Fruit fly (Drosophila melanogaster) whole organism, embryonic: ENCODE measurements around the gene Vps13D.
A peak's percentile ranks its signal among the peaks of the same experiment; 100 is the strongest.

Experiments
- Aef1 ChIP-seq: fragments of 200-800 bp; sonication (Bioruptor generic); IDR thresholded peaks from 3 replicates; pipeline ENCODE4 v1.3.6; 2022; ENCODE audit warnings: missing biosample characterization, missing genetic modification characterization
- BtbVII ChIP-seq: fragments of 200-800 bp; sonication (Bioruptor generic); optimal IDR thresholded peaks from 3 replicates; lab custom pipeline; 2017; ENCODE audit warnings: missing biosample characterization, mild to moderate bottlenecking, missing genetic modification characterization
- Bteb2 ChIP-seq: fragments of 200-800 bp; sonication (Bioruptor generic); optimal IDR thresholded peaks from 2 replicates; lab custom pipeline; 2016; ENCODE audit warnings: missing biosample characterization, missing genetic modification characterization
- CG10274 ChIP-seq: fragments of 200-800 bp; sonication (Bioruptor generic); optimal IDR thresholded peaks from 3 replicates; lab custom pipeline; 2017; ENCODE audit warnings: missing biosample characterization, mild to moderate bottlenecking, missing genetic modification characterization
- CG1233 ChIP-seq: fragments of 200-800 bp; sonication (Bioruptor generic); optimal IDR thresholded peaks from 4 replicates; lab custom pipeline; 2018; ENCODE audit warnings: missing biosample characterization, mild to moderate bottlenecking, missing genetic modification characterization
- CG14050 ChIP-seq: fragments of 200-800 bp; sonication (Bioruptor generic); IDR thresholded peaks from 3 replicates; pipeline ENCODE4 v1.3.6; 2022; ENCODE audit warnings: missing biosample characterization, missing genetic modification characterization
- CG15011 ChIP-seq: fragments of 200-800 bp; sonication (Bioruptor generic); optimal IDR thresholded peaks from 3 replicates; lab custom pipeline; 2018; ENCODE audit warnings: missing biosample characterization, mild to moderate bottlenecking, missing genetic modification characterization
- CG1647 ChIP-seq: fragments of 200-800 bp; sonication (Bioruptor generic); optimal IDR thresholded peaks from 3 replicates; lab custom pipeline; 2016; ENCODE audit warnings: missing biosample characterization, missing genetic modification characterization
- CG16779 ChIP-seq: fragments of 200-800 bp; sonication (Bioruptor generic); IDR thresholded peaks from 2 replicates; pipeline ENCODE4 v1.3.6; 2022; ENCODE audit warnings: missing biosample characterization, missing genetic modification characterization
- CG16815 ChIP-seq: fragments of 200-800 bp; sonication (Bioruptor generic); optimal IDR thresholded peaks from 3 replicates; lab custom pipeline; 2017; ENCODE audit warnings: missing biosample characterization, mild to moderate bottlenecking, missing genetic modification characterization
- CG18619 ChIP-seq: fragments of 200-800 bp; sonication (Bioruptor generic); optimal IDR thresholded peaks from 3 replicates; lab custom pipeline; 2017; ENCODE audit warnings: missing biosample characterization, mild to moderate bottlenecking, missing genetic modification characterization
- CG2199 ChIP-seq: fragments of 200-800 bp; sonication (Bioruptor generic); IDR thresholded peaks from 3 replicates; pipeline ENCODE4 v1.3.6; 2022; ENCODE audit warnings: missing biosample characterization, missing genetic modification characterization
- CG31365 ChIP-seq: fragments of 200-800 bp; sonication (Bioruptor generic); optimal IDR thresholded peaks from 2 replicates; lab custom pipeline; 2018; ENCODE audit warnings: missing biosample characterization, mild to moderate bottlenecking, missing genetic modification characterization
- CG6854 ChIP-seq: fragments of 200-800 bp; sonication (Bioruptor generic); optimal IDR thresholded peaks from 3 replicates; lab custom pipeline; 2017; ENCODE audit warnings: missing biosample characterization, mild to moderate bottlenecking, missing genetic modification characterization
- CG7556 ChIP-seq: fragments of 200-800 bp; sonication (Bioruptor generic); optimal IDR thresholded peaks from 2 replicates; lab custom pipeline; 2017; ENCODE audit warnings: missing biosample characterization, mild to moderate bottlenecking, missing genetic modification characterization
- CG7963 ChIP-seq: fragments of 200-800 bp; sonication (Bioruptor generic); IDR thresholded peaks from 3 replicates; pipeline ENCODE4 v1.3.6; 2022; ENCODE audit warnings: missing biosample characterization, missing genetic modification characterization; ENCODE audit not compliant: partially characterized antibody
- CG8388 ChIP-seq: fragments of 200-800 bp; sonication (Bioruptor generic); optimal IDR thresholded peaks from 2 replicates; lab custom pipeline; 2019; ENCODE audit warnings: missing biosample characterization, mild to moderate bottlenecking, missing genetic modification characterization, moderate library complexity
- CG8944 ChIP-seq: fragments of 200-800 bp; sonication (Bioruptor generic); optimal IDR thresholded peaks from 3 replicates; lab custom pipeline; 2016; ENCODE audit warnings: missing biosample characterization, missing genetic modification characterization
- CG9797 ChIP-seq: fragments of 200-800 bp; sonication (Bioruptor generic); optimal IDR thresholded peaks from 3 replicates; lab custom pipeline; 2018; ENCODE audit warnings: missing biosample characterization, mild to moderate bottlenecking, missing genetic modification characterization
- CHES-1-like ChIP-seq: fragments of 200-800 bp; sonication (Bioruptor generic); optimal IDR thresholded peaks from 2 replicates; lab custom pipeline; 2016; ENCODE audit warnings: missing biosample characterization, missing genetic modification characterization
- Deaf1 ChIP-seq: fragments of 200-800 bp; optimal IDR thresholded peaks from 3 replicates; lab custom pipeline; 2019; ENCODE audit warnings: missing biosample characterization, mild to moderate bottlenecking, missing genetic modification characterization, moderate library complexity
- Dek ChIP-seq: fragments of 200-800 bp; sonication (Bioruptor generic); optimal IDR thresholded peaks from 3 replicates; lab custom pipeline; 2019; ENCODE audit warnings: missing biosample characterization, mild to moderate bottlenecking, missing genetic modification characterization, moderate library complexity
- Gug ChIP-seq: fragments of 200-800 bp; sonication (Bioruptor generic); IDR thresholded peaks from 4 replicates; pipeline ENCODE4 v1.3.6; 2022; ENCODE audit warnings: missing biosample characterization, missing genetic modification characterization
- Hand ChIP-seq: fragments of 200-800 bp; sonication (Bioruptor generic); optimal IDR thresholded peaks from 2 replicates; lab custom pipeline; 2017; ENCODE audit warnings: mild to moderate bottlenecking, missing biosample characterization, missing genetic modification reagents, missing genetic modification characterization
- Hmx ChIP-seq: fragments of 200-800 bp; sonication (Bioruptor generic); optimal IDR thresholded peaks from 2 replicates; lab custom pipeline; 2016; ENCODE audit warnings: missing biosample characterization, missing genetic modification characterization
- Hr51 ChIP-seq, 2 experiments: fragments of 200-800 bp; sonication (Bioruptor generic); optimal IDR thresholded peaks; 2 replicates in 1 of 2; 3 replicates in 1 of 2; lab custom pipeline; 2016 to 2018; ENCODE audit warnings: missing biosample characterization in 2 of 2, missing genetic modification characterization in 2 of 2, mild to moderate bottlenecking in 1 of 2, moderate library complexity in 1 of 2
- Hr78 ChIP-seq, 2 experiments: fragments of 200-800 bp in 1 of 2; fragments of >200 bp in 1 of 2; sonication (Bioruptor generic) in 1 of 2; optimal IDR thresholded peaks; 2 replicates each; lab custom pipeline; 2017 to 2019; ENCODE audit warnings: missing biosample characterization in 2 of 2, missing genetic modification characterization in 2 of 2, mild to moderate bottlenecking in 1 of 2, moderate library complexity in 1 of 2
- Oli ChIP-seq: fragments of 200-800 bp; sonication (Bioruptor generic); optimal IDR thresholded peaks from 2 replicates; lab custom pipeline; 2018; ENCODE audit warnings: missing biosample characterization, mild to moderate bottlenecking, missing genetic modification characterization, moderate library complexity
- Pdp1 ChIP-seq, 2 experiments: fragments of 200-800 bp; sonication (Bioruptor generic); optimal IDR thresholded peaks; 3 replicates each; lab custom pipeline; 2016; ENCODE audit warnings: missing biosample characterization in 2 of 2, missing genetic modification characterization in 2 of 2, mild to moderate bottlenecking in 1 of 2, moderate library complexity in 1 of 2
- Rx ChIP-seq: fragments of 200-800 bp; sonication (Bioruptor generic); IDR thresholded peaks from 2 replicates; pipeline ENCODE4 v1.3.6; 2022; ENCODE audit warnings: missing biosample characterization, missing genetic modification characterization
- Stat92E ChIP-seq, 3 experiments: fragments of >200 bp in 2 of 3; fragments of 200-800 bp in 1 of 3; sonication (Bioruptor generic) in 1 of 3; optimal IDR thresholded peaks; 2 replicates each; lab custom pipeline; 2017 to 2019; ENCODE audit warnings: missing biosample characterization in 3 of 3, missing genetic modification characterization in 3 of 3, mild to moderate bottlenecking in 1 of 3, moderate library complexity in 1 of 3
- Taf1 ChIP-seq: fragments of 200-800 bp; sonication (Bioruptor generic); IDR thresholded peaks from 2 replicates; pipeline ENCODE4 v1.3.6; 2022; ENCODE audit warnings: missing biosample characterization, missing genetic modification characterization
- Trl ChIP-seq, 3 experiments: fragments of >200 bp in 2 of 3; fragments of 200-800 bp in 1 of 3; sonication (Bioruptor generic) in 1 of 3; optimal IDR thresholded peaks; 2 replicates in 1 of 3; 3 replicates in 2 of 3; lab custom pipeline; 2016 to 2017; ENCODE audit warnings: missing biosample characterization in 1 of 3, missing genetic modification characterization in 1 of 3
- al ChIP-seq: fragments of 200-800 bp; sonication (Bioruptor generic); IDR thresholded peaks from 2 replicates; pipeline ENCODE4 v1.3.6; 2022; ENCODE audit warnings: missing biosample characterization, missing genetic modification characterization
- az2 ChIP-seq: fragments of 200-800 bp; sonication (Bioruptor generic); optimal IDR thresholded peaks from 3 replicates; lab custom pipeline; 2016; ENCODE audit warnings: missing biosample characterization, missing genetic modification characterization
- chif ChIP-seq, 2 experiments: fragments of 200-800 bp; sonication (Bioruptor generic); optimal IDR thresholded peaks; 3 replicates each; lab custom pipeline; 2016; ENCODE audit warnings: missing biosample characterization in 2 of 2, missing genetic modification characterization in 2 of 2
- crc ChIP-seq: fragments of 200-800 bp; sonication (Bioruptor generic); optimal IDR thresholded peaks from 2 replicates; lab custom pipeline; 2016; ENCODE audit warnings: missing biosample characterization, missing genetic modification characterization
- crol ChIP-seq: fragments of 200-800 bp; sonication (Bioruptor generic); IDR thresholded peaks from 2 replicates; pipeline ENCODE4 v1.3.6; 2022; ENCODE audit warnings: missing biosample characterization, missing genetic modification characterization
- eyg ChIP-seq: fragments of 200-800 bp; sonication (Bioruptor generic); optimal IDR thresholded peaks from 3 replicates; lab custom pipeline; 2016; ENCODE audit warnings: missing biosample characterization, missing genetic modification characterization
- fru ChIP-seq: fragments of >200 bp; optimal IDR thresholded peaks from 2 replicates; lab custom pipeline; 2017
- ind ChIP-seq: fragments of 200-800 bp; sonication (Bioruptor generic); optimal IDR thresholded peaks from 3 replicates; lab custom pipeline; 2016; ENCODE audit warnings: missing biosample characterization, missing genetic modification characterization
- mld ChIP-seq: fragments of 200-800 bp; sonication (Bioruptor generic); IDR thresholded peaks from 3 replicates; pipeline ENCODE4 v1.3.6; 2022; ENCODE audit warnings: missing biosample characterization, missing genetic modification characterization; ENCODE audit not compliant: partially characterized antibody
- otp ChIP-seq: fragments of 200-800 bp; sonication (Bioruptor generic); IDR thresholded peaks from 3 replicates; pipeline ENCODE4, ENCODE4 v1.3.6; 2022; ENCODE audit warnings: missing biosample characterization, missing genetic modification characterization
- p53 ChIP-seq: fragments of 200-800 bp; sonication (Bioruptor generic); optimal IDR thresholded peaks from 2 replicates; lab custom pipeline; 2016; ENCODE audit warnings: missing biosample characterization, missing genetic modification characterization
- pb ChIP-seq: fragments of 200-800 bp; sonication (Bioruptor generic); optimal IDR thresholded peaks from 3 replicates; lab custom pipeline; 2016; ENCODE audit warnings: missing biosample characterization, missing genetic modification characterization
- pita ChIP-seq: fragments of 200-800 bp; sonication (Bioruptor generic); optimal IDR thresholded peaks from 2 replicates; lab custom pipeline; 2017; ENCODE audit warnings: missing biosample characterization, mild to moderate bottlenecking, missing genetic modification characterization
- tx ChIP-seq: fragments of 200-800 bp; sonication (Bioruptor generic); optimal IDR thresholded peaks from 2 replicates; lab custom pipeline; 2016; ENCODE audit warnings: missing biosample characterization, missing genetic modification characterization
- zfh2 ChIP-seq: fragments of 200-800 bp; sonication (Bioruptor generic); optimal IDR thresholded peaks from 2 replicates; lab custom pipeline; 2016; ENCODE audit warnings: missing biosample characterization, missing genetic modification characterization

The Vps13D gene

dm6 chr3L:12803159-12804034 lies 48.5 kb downstream of the Vps13D start (continued):
- no peak for TF ChIP-seq Hr78 (GFP tag; optimal IDR thresholded peaks at IDR 0.05; lab: Kevin White, UChicago)
- TF ChIP-seq mld (GFP tag; lab: Robert Waterston, UW), result no peak
- peak; percentile 80 for TF ChIP-seq CG18619 (GFP tag; lab: Kevin White, UChicago)
- TF ChIP-seq crc (GFP tag; lab: Kevin White, UChicago), result peak; percentile 55
- TF ChIP-seq CG6854 (GFP tag; lab: Kevin White, UChicago), result peak; percentile 6
- no peak for TF ChIP-seq Rx
- TF ChIP-seq chif (GFP tag; optimal IDR thresholded peaks at IDR 0.05; lab: Kevin White, UChicago), result peak in 1 of 2 experiments; percentile 9
- TF ChIP-seq CG31365 (tag; lab: Kevin White, UChicago), result no peak
- TF ChIP-seq CG7963 (GFP tag; lab: Robert Waterston, UW), result no peak
- no peak for TF ChIP-seq crol (GFP tag; lab: Robert Waterston, UW)
- TF ChIP-seq Stat92E (GFP tag; optimal IDR thresholded peaks at IDR 0.05; lab: Kevin White, UChicago), result no peak
- peak; percentile 22 for TF ChIP-seq Deaf1 (tag; lab: Kevin White, UChicago)
- TF ChIP-seq CHES-1-like (GFP tag; lab: Kevin White, UChicago), result peak; percentile 65
- TF ChIP-seq zfh2 (GFP tag; lab: Kevin White, UChicago), result peak; percentile 70
- TF ChIP-seq al (GFP tag; lab: Robert Waterston, UW), result peak; percentile 56
- no peak for TF ChIP-seq otp (GFP tag; lab: Robert Waterston, UW)
- TF ChIP-seq Gug (GFP tag; lab: Robert Waterston, UW), result no peak
- no peak for TF ChIP-seq p53
- peak; percentile 22 for TF ChIP-seq az2 (GFP tag; lab: Kevin White, UChicago)
- TF ChIP-seq Hr51 (GFP tag; optimal IDR thresholded peaks at IDR 0.05; lab: Kevin White, UChicago), result peak in 1 of 2 experiments; percentile 72
- TF ChIP-seq Taf1 (GFP tag; lab: Robert Waterston, UW), result peak; percentile 48; the same call in 1 of the 2 replicates
- peak; percentile 62 for TF ChIP-seq Bteb2 (GFP tag; lab: Kevin White, UChicago)
- TF ChIP-seq CG1647 (GFP tag; lab: Kevin White, UChicago), result no peak
- TF ChIP-seq CG8944 (GFP tag; lab: Kevin White, UChicago), result peak; percentile 0
- peak; percentile 16 for TF ChIP-seq CG10274 (GFP tag; lab: Kevin White, UChicago)
- no peak; the same call in 1 of the 2 replicates for TF ChIP-seq CG16779 (GFP tag; lab: Robert Waterston, UW)
- TF ChIP-seq CG1233 (GFP tag; lab: Kevin White, UChicago), result peak; percentile 16
- peak; percentile 8 for TF ChIP-seq Dek (tag; lab: Kevin White, UChicago)
- TF ChIP-seq Pdp1 (GFP tag; optimal IDR thresholded peaks at IDR 0.05; lab: Kevin White, UChicago), result peak; percentile 38 to 53
- no peak for TF ChIP-seq CG2199 (GFP tag; lab: Robert Waterston, UW)
- TF ChIP-seq ind (GFP tag; lab: Kevin White, UChicago), result peak; percentile 14
- no peak for TF ChIP-seq Trl (optimal IDR thresholded peaks at IDR 0.05; lab: Kevin White, UChicago)
- TF ChIP-seq Trl (GFP tag; optimal IDR thresholded peaks at IDR 0.05; lab: Kevin White, UChicago), result peak; percentile 63
- peak; percentile 47 for TF ChIP-seq Oli
- TF ChIP-seq Aef1 (GFP tag; lab: Robert Waterston, UW), result 0 out of 3 replicates have a peak, but pooled peaks have one; percentile 15
- TF ChIP-seq eyg (GFP tag; lab: Kevin White, UChicago), result peak; percentile 23
- peak; percentile 32 for TF ChIP-seq Hand (GFP tag; lab: Kevin White, UChicago)
- TF ChIP-seq fru (lab: Kevin White, UChicago), result no peak
- TF ChIP-seq CG16815 (GFP tag; lab: Kevin White, UChicago), result peak; percentile 36
- peak; percentile 32 for TF ChIP-seq BtbVII (GFP tag; lab: Kevin White, UChicago)
- peak; percentile 46 for TF ChIP-seq CG8388 (GFP tag; lab: Kevin White, UChicago)
- peak; percentile 12; the same call in 1 of the 3 replicates for TF ChIP-seq CG14050 (GFP tag; lab: Robert Waterston, UW)
- TF ChIP-seq pita, result no peak
- peak; percentile 14 for TF ChIP-seq CG15011
- peak; percentile 2 for TF ChIP-seq pb (GFP tag; lab: Kevin White, UChicago)
- TF ChIP-seq CG7556, result peak; percentile 63
- no peak for TF ChIP-seq CG9797 (GFP tag; lab: Kevin White, UChicago)
- no peak for TF ChIP-seq Hmx (GFP tag; lab: Kevin White, UChicago)
- peak; percentile 24 for TF ChIP-seq tx (GFP tag; lab: Kevin White, UChicago)
